Fruit fly (Drosophila melanogaster) whole organism, wandering third instar larva: ENCODE data around the gene CG7884.

Source experiments
- Abd-B ChIP-seq: fragments of >200 bp; optimal IDR thresholded peaks from 2 replicates; lab custom pipeline; 2017; ENCODE audit warnings: missing biosample characterization, missing genetic modification characterization
- HLH106 ChIP-seq: fragments of 200-800 bp; optimal IDR thresholded peaks from 3 replicates; lab custom pipeline; 2019; ENCODE audit warnings: missing biosample characterization, mild to moderate bottlenecking, missing genetic modification characterization, moderate library complexity
- Myc ChIP-seq: fragments of >200 bp; optimal IDR thresholded peaks from 2 replicates; lab custom pipeline; 2017
- br ChIP-seq: fragments of 200-800 bp; sonication (Bioruptor generic); optimal IDR thresholded peaks from 2 replicates; lab custom pipeline; 2016; ENCODE audit warnings: missing biosample characterization, missing genetic modification characterization
- ey ChIP-seq: fragments of 200-800 bp; sonication (Bioruptor generic); optimal IDR thresholded peaks from 2 replicates; lab custom pipeline; 2016; ENCODE audit warnings: missing biosample characterization, missing genetic modification characterization
- fru ChIP-seq: fragments of 200-800 bp; sonication (Bioruptor generic); optimal IDR thresholded peaks from 3 replicates; lab custom pipeline; 2016; ENCODE audit warnings: missing biosample characterization, mild to moderate bottlenecking, missing genetic modification characterization
- usp ChIP-seq: fragments of >200 bp; optimal IDR thresholded peaks from 2 replicates; lab custom pipeline; 2017; ENCODE audit warnings: missing biosample characterization, missing genetic modification characterization

DNA sequence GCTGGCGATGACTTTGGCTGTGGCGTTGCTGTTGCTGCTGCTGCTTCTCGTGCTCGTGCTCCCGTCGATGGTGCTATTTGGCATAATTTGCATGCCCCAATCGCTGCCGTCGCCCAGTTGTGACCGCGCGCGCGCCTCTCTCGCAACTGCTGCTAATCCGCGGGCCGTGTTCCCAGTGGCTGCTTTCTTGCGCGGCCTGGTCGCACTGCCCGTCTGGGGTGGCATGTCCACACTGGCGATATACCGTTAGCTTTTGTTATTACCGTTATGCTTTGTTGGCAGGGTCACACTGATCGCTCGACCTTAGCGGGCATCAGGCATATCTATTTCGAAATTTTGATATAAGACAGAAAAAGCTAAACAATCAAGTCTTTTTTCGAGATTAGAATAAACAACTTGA lies 18.8 kb upstream of the CG7884 start, which contains the start of gene CG7990:
- TF ChIP-seq Myc (lab: Kevin White, UChicago), result no peak
- TF ChIP-seq br, result no peak
- TF ChIP-seq fru (GFP tag; lab: Kevin White, UChicago), result no peak
- TF ChIP-seq usp (GFP tag; lab: Kevin White, UChicago), result no peak
- no peak for TF ChIP-seq Abd-B
- no peak for TF ChIP-seq ey
- TF ChIP-seq HLH106 (tag; lab: Kevin White, UChicago), result no peak
